Worm (Caenorhabditis elegans): ENCODE measurements around the gene gpa-17.
"Not testable (repeated sequence)": the region's sequence is repeated elsewhere in the genome, so short reads cannot be mapped to it uniquely, and the experiment has no call there.

Gene gpa-17

DNA sequence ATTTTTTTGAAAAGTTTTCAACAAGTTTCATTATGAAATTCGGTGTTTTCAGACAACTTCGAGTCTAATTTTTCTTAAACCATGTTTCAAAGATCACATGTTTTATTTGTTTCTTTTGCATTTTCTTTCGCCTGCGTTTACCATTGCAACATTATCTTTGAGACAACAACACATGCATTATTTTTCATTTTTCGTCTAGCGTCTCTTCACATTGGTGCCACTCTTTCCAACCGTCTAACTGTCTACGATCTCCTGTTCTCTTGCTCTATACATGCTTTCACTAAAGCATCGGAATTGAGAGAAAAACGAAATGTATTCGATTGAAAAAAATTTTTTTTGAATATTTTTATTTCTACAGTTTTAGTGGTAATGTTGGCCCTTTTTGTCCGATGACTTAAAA is 7.8 kb upstream of the gpa-17 start:
- TF ChIP-seq unc-62 (GFP tag; optimal IDR thresholded peaks at IDR 0.05): no peak

DNA sequence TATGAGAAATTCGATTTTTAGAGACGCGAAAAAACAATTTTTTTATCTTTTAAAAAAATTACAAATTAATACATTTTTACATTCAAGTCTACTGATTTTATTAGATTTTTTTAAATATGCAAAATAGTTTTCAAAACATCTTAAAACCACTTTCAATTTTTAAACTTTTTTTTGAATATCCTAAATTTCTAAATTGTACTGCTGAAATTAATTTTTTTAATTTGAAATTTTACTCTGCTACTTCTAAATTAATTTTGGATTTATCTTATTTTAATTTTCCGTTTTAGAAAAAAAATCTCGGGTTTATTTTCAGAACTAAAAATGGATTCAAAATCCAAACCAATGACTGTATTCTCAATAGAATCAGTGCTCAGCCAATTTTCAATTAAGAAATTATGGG is 7.4 kb upstream of the gpa-17 start, which contains the start of gene Y71H2B.8:
TSS of gene Y71H2B.8 (plus strand) at position 301 of the 400 bp plus-strand sequence.
- TF ChIP-seq unc-62 (GFP tag; optimal IDR thresholded peaks at IDR 0.05): no peak

DNA sequence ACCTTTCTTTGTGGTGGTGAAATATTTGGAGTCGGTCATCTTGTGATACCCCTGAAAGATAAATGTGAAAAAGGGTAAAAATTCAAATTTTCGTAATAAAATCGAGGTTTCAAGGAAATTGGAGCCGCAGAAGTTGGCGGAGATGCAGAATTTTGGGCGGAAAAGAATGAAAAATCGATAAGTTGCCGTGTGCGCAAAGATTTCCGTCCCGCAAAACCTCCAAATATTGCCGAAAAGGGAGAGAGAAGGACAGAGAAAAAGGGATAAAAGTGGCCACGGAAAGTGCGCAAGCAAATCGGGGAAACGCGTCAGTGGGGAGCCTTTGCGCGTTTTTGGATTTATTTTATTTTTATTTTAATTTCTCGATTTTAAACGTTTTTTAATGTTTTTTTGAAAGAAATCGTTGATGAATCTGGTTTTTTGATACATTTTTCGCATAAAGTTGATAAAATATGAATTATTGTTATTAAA is 10.7 kb downstream of the gpa-17 start, which contains the start of gene apb-1:
TSS of gene apb-1 (minus strand) at position 51 of the 471 bp plus-strand sequence.
- no peak for TF ChIP-seq unc-62 (GFP tag; optimal IDR thresholded peaks at IDR 0.05)

DNA sequence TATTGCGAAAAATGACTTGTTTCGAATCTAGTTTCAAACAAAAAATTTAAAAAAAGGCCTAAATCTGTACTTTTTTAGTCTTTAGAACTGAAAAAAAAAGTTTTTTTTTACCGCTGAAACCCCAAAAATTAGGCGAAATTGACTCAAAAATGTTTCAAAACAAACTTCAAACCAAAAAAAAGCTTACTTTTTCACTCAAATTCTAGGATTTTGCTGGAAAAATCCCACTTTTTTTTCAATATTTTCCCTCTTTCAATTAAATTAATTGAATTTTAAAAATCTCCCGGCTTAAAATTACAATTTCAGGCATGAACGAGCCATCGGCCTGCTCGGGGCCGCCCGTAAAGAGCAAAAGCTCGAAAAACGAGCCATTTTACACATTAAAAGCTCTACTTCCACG is 11.4 kb downstream of the gpa-17 start, which contains the start of gene mdt-19:
TSS of gene mdt-19 (plus strand) at position 301 of the 400 bp plus-strand sequence.
- no peak for TF ChIP-seq unc-62 (GFP tag; optimal IDR thresholded peaks at IDR 0.05)

DNA sequence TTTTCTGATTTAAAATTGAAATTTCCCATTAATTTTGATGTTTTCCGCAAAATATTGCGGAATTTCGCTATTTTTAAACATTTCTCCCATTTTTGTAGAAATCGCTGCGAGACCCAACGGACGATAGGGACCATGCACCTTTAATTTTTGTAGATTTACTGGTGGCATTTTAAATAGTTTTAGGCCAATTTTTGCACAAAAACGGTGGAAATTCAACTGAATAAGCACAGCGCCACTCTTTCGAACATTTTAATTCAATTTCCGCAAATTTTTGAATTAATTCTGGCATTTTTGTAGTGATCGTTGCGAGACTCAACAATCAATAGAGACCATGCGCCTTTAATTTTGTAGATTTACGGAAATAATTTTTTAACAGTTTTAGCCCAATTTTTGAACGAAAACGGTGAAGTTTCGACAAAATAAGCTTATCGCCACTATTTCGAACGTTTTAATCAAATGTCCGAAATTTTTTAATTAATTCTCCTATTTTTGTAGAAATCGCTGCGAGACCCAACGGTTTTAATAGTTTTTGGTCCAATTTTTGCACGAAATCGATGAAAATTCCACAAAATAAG is 12.2 kb downstream of the gpa-17 start:
- TF ChIP-seq unc-62 (GFP tag; optimal IDR thresholded peaks at IDR 0.05): no peak

DNA sequence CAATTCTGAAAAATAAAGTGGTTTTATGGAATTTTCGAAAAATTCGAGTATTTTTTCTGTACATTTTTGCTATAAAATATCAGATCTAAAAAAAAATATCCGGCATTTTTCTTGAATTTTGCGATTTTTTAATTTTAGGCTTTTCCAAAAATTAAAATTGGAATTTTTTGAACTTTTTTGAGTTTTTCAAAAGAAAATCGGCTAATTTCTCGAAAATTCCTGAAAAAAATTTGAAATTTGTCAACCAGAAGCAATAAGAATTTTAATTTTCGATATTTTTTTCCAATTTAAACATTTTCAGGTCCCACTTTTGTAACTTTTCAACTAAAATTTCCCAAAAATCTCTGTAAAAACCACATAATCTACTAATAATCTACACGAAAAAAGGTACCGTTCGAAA is 17.3 kb downstream of the gpa-17 start, which contains the start of gene Y71H2B.11:
TSS of gene Y71H2B.11 (plus strand) at position 301 of the 400 bp plus-strand sequence.
- TF ChIP-seq unc-62 (GFP tag; optimal IDR thresholded peaks at IDR 0.05): no peak

DNA sequence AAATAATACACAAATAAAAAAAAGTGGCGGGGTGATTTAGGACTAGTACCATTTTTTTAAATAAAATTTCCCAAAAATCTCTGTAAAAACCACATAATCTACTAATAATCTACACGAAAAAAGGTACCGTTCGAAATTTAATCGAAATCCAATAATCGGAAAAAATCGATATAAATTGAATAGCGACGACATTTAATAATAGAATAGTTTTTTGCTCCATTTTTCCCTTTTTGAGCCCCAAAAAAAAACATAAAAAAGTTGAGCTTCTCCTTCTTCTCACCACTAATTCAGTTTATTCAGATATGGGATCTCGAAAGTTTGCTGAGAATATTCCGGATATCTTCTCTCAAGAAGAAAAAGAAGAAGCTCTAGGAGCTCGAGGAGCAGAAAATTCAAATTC is 21.4 kb downstream of the gpa-17 start, which contains the start of gene Y71H2B.5:
TSS of gene Y71H2B.5 (plus strand) at position 301 of the 400 bp plus-strand sequence.
- not testable (repeated sequence) for TF ChIP-seq unc-62 (GFP tag; optimal IDR thresholded peaks at IDR 0.05)

DNA sequence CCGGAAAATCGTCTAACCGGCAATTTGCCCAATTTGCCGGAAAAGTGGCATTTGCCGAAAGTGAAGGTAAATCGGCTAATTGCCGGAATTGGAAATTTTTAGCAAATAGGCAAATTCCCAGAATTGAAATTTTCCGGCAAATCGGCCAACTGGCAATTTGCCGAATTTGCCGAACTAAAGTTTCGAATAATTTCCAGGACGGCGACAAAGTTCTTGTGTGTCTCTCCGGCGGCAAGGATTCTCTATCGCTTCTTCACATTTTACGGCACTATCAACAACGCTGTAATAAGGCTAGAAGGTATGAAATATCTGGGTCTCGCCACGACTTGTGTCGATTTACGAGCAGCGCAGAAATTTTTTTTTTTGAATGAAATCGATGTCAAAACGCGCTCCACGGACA is 29.9 kb downstream of the gpa-17 start:
- TF ChIP-seq unc-62 (GFP tag; optimal IDR thresholded peaks at IDR 0.05): no peak

DNA sequence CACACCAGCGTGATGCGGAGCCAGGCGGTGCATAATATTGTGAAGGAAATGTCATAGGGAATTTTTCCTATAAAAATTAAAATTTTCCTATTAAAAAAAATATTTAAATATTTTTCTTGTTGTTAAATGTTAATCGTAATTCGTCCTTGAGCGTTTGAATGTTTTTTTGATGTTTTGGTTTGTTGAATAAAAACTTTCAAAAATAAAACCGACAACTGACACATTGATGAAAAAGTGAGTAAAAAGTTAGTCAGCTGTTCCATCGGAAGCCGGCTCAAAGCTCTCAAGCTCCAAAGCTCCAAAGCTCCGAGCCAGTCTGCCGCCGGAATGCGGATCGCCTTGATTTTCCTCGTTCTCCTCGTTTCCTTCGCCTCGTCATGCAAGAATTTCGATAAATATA is 32.3 kb downstream of the gpa-17 start, which contains the start of gene Y71H2B.4:
TSS of gene Y71H2B.4 (plus strand) at position 301 of the 400 bp plus-strand sequence.
- no peak for TF ChIP-seq unc-62 (GFP tag; optimal IDR thresholded peaks at IDR 0.05)

DNA sequence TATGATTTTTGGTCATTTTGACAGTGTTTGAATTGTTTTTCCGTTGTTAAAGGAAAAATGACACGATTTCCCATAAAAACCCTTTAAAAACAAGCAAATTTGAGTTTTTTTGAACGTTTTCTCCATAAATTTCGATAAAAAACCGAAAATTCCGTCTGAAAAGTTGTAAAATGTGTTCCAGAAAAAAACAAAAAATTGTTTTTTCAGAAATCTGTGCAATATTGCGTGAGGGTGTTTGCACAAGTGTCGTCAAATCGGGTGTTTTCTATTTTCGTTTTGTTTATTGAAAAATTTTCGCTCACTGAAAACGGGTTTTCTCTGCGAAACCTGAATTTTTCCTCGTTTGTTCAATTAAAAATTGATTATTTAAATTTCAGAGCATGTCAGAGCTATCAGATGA is 33.2 kb downstream of the gpa-17 start, which contains the start of gene ppfr-4:
TSS of gene ppfr-4 (plus strand) at position 378 of the 400 bp plus-strand sequence.
- TF ChIP-seq unc-62 (GFP tag; optimal IDR thresholded peaks at IDR 0.05): no peak

DNA sequence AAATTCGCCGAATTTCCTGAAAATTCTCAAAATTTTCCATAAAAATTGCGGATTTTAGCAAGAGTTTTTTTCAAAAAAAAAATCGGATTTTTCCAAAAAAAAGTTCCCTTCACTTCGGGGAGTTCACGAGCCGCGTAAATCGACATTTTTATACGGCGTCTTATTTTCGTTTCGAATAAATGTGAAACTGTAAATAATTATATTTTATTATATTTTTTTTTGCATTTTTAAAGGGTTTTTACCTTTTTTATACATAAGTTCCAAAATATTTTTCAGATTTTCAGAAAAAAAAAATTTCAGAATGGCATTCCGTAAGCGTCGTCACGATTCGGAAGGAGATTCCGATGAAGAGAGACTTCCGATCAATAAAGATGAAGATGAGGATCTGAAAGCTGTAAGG is 36.5 kb downstream of the gpa-17 start, which contains the start of gene Y71H2B.2:
TSS of gene Y71H2B.2 (plus strand) at position 301 of the 400 bp plus-strand sequence.
- no peak for TF ChIP-seq unc-62 (GFP tag; optimal IDR thresholded peaks at IDR 0.05)

DNA sequence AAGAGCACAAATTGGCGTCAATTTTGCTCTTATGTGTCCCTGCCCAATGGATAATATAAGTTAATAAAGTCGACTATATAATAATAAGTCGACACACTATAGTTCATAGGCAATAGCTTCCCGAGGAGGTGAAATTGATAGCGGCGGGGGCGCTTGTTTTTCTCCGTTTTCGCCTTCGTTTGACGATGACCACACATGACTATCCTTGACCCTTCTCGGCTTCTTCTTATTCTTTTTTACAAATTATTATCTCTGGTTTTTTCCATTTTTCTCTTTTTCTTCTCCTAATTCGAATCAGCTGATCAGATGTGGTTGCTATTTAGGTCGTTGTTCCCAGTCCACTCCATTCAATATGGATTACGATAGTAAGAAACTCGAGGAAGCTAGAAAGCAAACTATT is 42.3 kb downstream of the gpa-17 start, which contains the start of gene acbp-8:
TSS of gene acbp-8 (plus strand) at position 324 of the 400 bp plus-strand sequence.
- no peak for TF ChIP-seq unc-62 (GFP tag; optimal IDR thresholded peaks at IDR 0.05)

DNA sequence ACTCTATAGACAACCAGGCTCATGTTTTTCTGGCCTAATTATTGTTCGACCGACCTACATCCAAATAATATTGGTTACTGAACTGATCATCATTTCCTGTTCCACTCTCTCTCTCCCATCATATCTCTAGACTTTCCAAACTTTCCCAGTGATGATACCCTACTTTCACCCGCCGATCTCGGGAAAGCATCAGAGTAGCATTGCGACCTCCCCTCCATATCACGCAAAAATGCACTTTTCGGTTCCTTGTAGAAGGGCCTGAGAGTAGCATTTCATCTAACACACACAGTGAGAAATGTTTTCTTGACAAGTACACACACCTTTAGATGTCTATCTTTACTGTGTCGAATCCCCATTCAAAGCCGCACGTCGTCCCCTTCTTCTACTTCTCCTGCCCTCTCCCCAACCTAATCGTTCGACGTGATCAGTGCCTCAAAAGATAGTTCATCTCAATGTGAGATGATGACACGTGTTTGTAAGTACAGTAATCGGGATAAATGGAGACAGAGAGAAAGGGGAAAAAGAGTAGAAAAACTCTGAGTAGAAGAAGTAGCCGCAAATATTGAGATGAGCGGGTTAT is 46.6 kb downstream of the gpa-17 start:
- no peak for TF ChIP-seq unc-62 (GFP tag; optimal IDR thresholded peaks at IDR 0.05)

DNA sequence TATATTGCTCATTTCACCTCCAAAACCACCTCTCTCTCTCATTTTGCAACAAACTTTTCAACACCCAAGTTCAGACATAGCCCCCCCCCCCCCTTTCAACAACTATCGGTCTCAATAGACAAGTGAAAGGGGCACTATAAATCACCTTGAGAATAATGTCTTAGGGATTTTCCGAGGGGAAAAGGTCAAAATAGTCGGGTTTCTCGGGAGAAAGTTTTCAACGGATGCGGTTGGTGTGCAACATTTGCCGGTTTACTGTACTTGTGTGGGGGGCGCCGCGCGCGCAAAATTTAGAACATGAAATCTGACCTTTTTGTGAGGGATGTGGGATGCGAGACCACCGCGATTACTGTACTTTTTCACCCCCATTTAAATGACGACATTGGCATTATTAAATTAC is 48.2 kb downstream of the gpa-17 start:
- TF ChIP-seq unc-62 (GFP tag; optimal IDR thresholded peaks at IDR 0.05): no peak

DNA sequence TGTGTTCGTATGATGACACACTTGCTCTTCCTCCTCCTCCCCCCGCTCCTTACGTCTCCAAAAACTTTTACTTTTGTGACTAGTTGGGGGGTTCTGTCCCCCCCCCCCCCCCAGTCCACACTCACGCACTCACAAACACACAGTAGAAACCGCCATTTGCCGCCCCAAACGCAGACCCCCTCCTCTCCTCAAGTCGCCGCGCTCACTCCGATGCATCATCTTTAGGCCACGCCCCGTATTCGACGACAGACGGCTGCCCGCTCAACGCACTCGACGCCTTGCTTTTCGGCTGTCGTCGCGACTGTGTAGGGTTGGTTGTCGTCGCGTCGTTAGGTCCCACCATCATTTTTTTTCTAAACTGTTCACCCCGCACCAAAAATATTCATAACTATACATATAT is 49.8 kb downstream of the gpa-17 start, which contains the start of gene zmp-2:
TSS of gene zmp-2 (plus strand) at position 247 of the 400 bp plus-strand sequence.
- TF ChIP-seq unc-62 (GFP tag; optimal IDR thresholded peaks at IDR 0.05): no peak
